Fruit fly (Drosophila melanogaster) whole organism, embryonic: ENCODE measurements around the gene Lamtor1.

ENCODE experiments used
- Antp ChIP-seq: fragments of 200-800 bp; sonication (Bioruptor generic); optimal IDR thresholded peaks from 3 replicates; lab custom pipeline; 2016; ENCODE audit warnings: missing biosample characterization, missing genetic modification characterization
- BEAF-32 ChIP-seq: fragments of 200-800 bp; sonication (Bioruptor generic); optimal IDR thresholded peaks from 3 replicates; lab custom pipeline; 2017; ENCODE audit warnings: missing biosample characterization, missing genetic modification characterization, mild to moderate bottlenecking, moderate library complexity, missing genetic modification reagents
- Bgb ChIP-seq: fragments of 200-800 bp; sonication (Bioruptor generic); IDR thresholded peaks from 2 replicates; pipeline ENCODE4 v1.3.6; 2022; ENCODE audit warnings: missing biosample characterization, missing genetic modification characterization; ENCODE audit not compliant: partially characterized antibody
- CG11560 ChIP-seq: fragments of 200-800 bp; sonication (Bioruptor generic); IDR thresholded peaks from 3 replicates; pipeline ENCODE4 v1.3.6; 2022; ENCODE audit warnings: missing biosample characterization, missing genetic modification characterization
- CG1233 ChIP-seq: fragments of 200-800 bp; sonication (Bioruptor generic); optimal IDR thresholded peaks from 4 replicates; lab custom pipeline; 2018; ENCODE audit warnings: missing biosample characterization, mild to moderate bottlenecking, missing genetic modification characterization
- CG13287 ChIP-seq: fragments of 200-800 bp; sonication (Bioruptor generic); IDR thresholded peaks from 2 replicates; pipeline ENCODE4 v1.3.6; 2022; ENCODE audit warnings: missing biosample characterization, missing genetic modification characterization; ENCODE audit not compliant: partially characterized antibody
- CG13894 ChIP-seq: fragments of 200-800 bp; sonication (Bioruptor generic); optimal IDR thresholded peaks from 3 replicates; lab custom pipeline; 2018; ENCODE audit warnings: missing biosample characterization, mild to moderate bottlenecking, missing genetic modification characterization, moderate library complexity
- CG1529 ChIP-seq: fragments of 200-800 bp; sonication (Bioruptor generic); optimal IDR thresholded peaks from 3 replicates; lab custom pipeline; 2018; ENCODE audit warnings: missing biosample characterization, missing genetic modification characterization
- CG16813 ChIP-seq: fragments of 200-800 bp; sonication (Bioruptor generic); IDR thresholded peaks from 3 replicates; pipeline ENCODE4 v1.3.6; 2022; ENCODE audit warnings: missing biosample characterization, missing genetic modification characterization; ENCODE audit not compliant: partially characterized antibody
- CG30020 ChIP-seq: fragments of 200-800 bp; optimal IDR thresholded peaks from 2 replicates; lab custom pipeline; 2019; ENCODE audit warnings: missing biosample characterization, mild to moderate bottlenecking, missing genetic modification characterization, moderate library complexity
- CG30403 ChIP-seq: fragments of 200-800 bp; sonication (Bioruptor generic); optimal IDR thresholded peaks from 3 replicates; lab custom pipeline; 2016; ENCODE audit warnings: missing biosample characterization, missing genetic modification characterization
- CG33213 ChIP-seq: fragments of 200-800 bp; sonication (Bioruptor generic); optimal IDR thresholded peaks from 3 replicates; lab custom pipeline; 2016; ENCODE audit warnings: missing biosample characterization, missing genetic modification characterization
- CG3407 ChIP-seq: fragments of 200-800 bp; sonication (Bioruptor generic); optimal IDR thresholded peaks from 2 replicates; lab custom pipeline; 2018; ENCODE audit warnings: missing biosample characterization, mild to moderate bottlenecking, missing genetic modification characterization
- CG4424 ChIP-seq: fragments of 200-800 bp; sonication (Bioruptor generic); optimal IDR thresholded peaks from 3 replicates; lab custom pipeline; 2016; ENCODE audit warnings: missing biosample characterization, missing genetic modification characterization
- CG4617 ChIP-seq: fragments of 200-800 bp; sonication (Bioruptor generic); optimal IDR thresholded peaks from 3 replicates; lab custom pipeline; 2016; ENCODE audit warnings: missing biosample characterization, missing genetic modification characterization, borderline replicate concordance
- CG6791 ChIP-seq: fragments of 200-800 bp; sonication (Bioruptor generic); IDR thresholded peaks from 3 replicates; pipeline ENCODE4 v1.3.6; 2022; ENCODE audit warnings: missing biosample characterization, missing genetic modification characterization; ENCODE audit not compliant: partially characterized antibody
- CG7556 ChIP-seq: fragments of 200-800 bp; sonication (Bioruptor generic); optimal IDR thresholded peaks from 2 replicates; lab custom pipeline; 2017; ENCODE audit warnings: missing biosample characterization, mild to moderate bottlenecking, missing genetic modification characterization
- CG7963 ChIP-seq: fragments of 200-800 bp; sonication (Bioruptor generic); IDR thresholded peaks from 3 replicates; pipeline ENCODE4 v1.3.6; 2022; ENCODE audit warnings: missing biosample characterization, missing genetic modification characterization; ENCODE audit not compliant: partially characterized antibody
- CoRest ChIP-seq: fragments of 200-800 bp; sonication (Bioruptor generic); optimal IDR thresholded peaks from 3 replicates; lab custom pipeline; 2018; ENCODE audit warnings: missing biosample characterization, mild to moderate bottlenecking, missing genetic modification characterization, moderate library complexity
- Dref ChIP-seq: fragments of 200-800 bp; sonication (Bioruptor generic); IDR thresholded peaks from 2 replicates; pipeline ENCODE4 v1.3.6; 2022; ENCODE audit warnings: missing biosample characterization, missing genetic modification characterization
- E2f2 ChIP-seq: fragments of 200-800 bp; sonication (Bioruptor generic); IDR thresholded peaks from 2 replicates; pipeline ENCODE4 v1.3.6; 2022; ENCODE audit warnings: missing biosample characterization, missing genetic modification characterization
- Kr ChIP-seq: fragments of 200-800 bp; sonication (Bioruptor generic); optimal IDR thresholded peaks from 2 replicates; lab custom pipeline; 2017; ENCODE audit warnings: missing biosample characterization, mild to moderate bottlenecking, missing genetic modification characterization
- Lhr ChIP-seq: fragments of 200-800 bp; sonication (Bioruptor generic); optimal IDR thresholded peaks from 3 replicates; lab custom pipeline; 2017; ENCODE audit warnings: mild to moderate bottlenecking, missing biosample characterization, missing genetic modification reagents, missing genetic modification characterization
- MESR4 ChIP-seq: fragments of 200-800 bp; sonication (Bioruptor generic); optimal IDR thresholded peaks from 2 replicates; lab custom pipeline; 2018; ENCODE audit warnings: missing biosample characterization, mild to moderate bottlenecking, missing genetic modification characterization, moderate library complexity
- Neu2 ChIP-seq: fragments of 200-800 bp; sonication (Bioruptor generic); optimal IDR thresholded peaks from 3 replicates; lab custom pipeline; 2016; ENCODE audit warnings: missing biosample characterization, missing genetic modification characterization, borderline replicate concordance
- Rfx ChIP-seq: fragments of 200-800 bp; sonication (Bioruptor generic); IDR thresholded peaks from 2 replicates; pipeline ENCODE4 v1.3.6; 2022; ENCODE audit warnings: missing biosample characterization, missing genetic modification characterization
- Sry-δ ChIP-seq: fragments of 200-800 bp; sonication (Bioruptor generic); optimal IDR thresholded peaks from 2 replicates; lab custom pipeline; 2016; ENCODE audit warnings: missing biosample characterization, missing genetic modification characterization
- amos ChIP-seq: fragments of 200-800 bp; sonication (Bioruptor generic); IDR thresholded peaks from 2 replicates; pipeline ENCODE4 v1.3.6; 2022; ENCODE audit warnings: missing biosample characterization, missing genetic modification characterization; ENCODE audit not compliant: partially characterized antibody
- crp ChIP-seq, 2 experiments: fragments of 200-800 bp; sonication (Bioruptor generic); optimal IDR thresholded peaks; 2 replicates in 1 of 2; 3 replicates in 1 of 2; lab custom pipeline; 2017; ENCODE audit warnings: missing biosample characterization in 2 of 2, missing genetic modification characterization in 2 of 2, mild to moderate bottlenecking in 1 of 2, moderate library complexity in 1 of 2
- esg ChIP-seq: fragments of 200-800 bp; sonication (Bioruptor generic); conservative IDR thresholded peaks from 2 replicates; pipeline ENCODE4 v1.3.6; 2022; ENCODE audit warnings: missing biosample characterization, missing genetic modification characterization
- hbn ChIP-seq: fragments of 200-800 bp; sonication (Bioruptor generic); IDR thresholded peaks from 2 replicates; pipeline ENCODE4 v1.3.6; 2022; ENCODE audit warnings: missing biosample characterization, missing genetic modification characterization; ENCODE audit not compliant: partially characterized antibody
- hkb ChIP-seq, 2 experiments: fragments of 200-800 bp in 1 of 2; fragments of >200 bp in 1 of 2; sonication (Bioruptor generic) in 1 of 2; IDR thresholded peaks in 1 of 2; optimal IDR thresholded peaks in 1 of 2; 2 replicates each; pipeline versions ENCODE4 v1.3.6 to Lab custom; 2017 to 2022; ENCODE audit warnings: missing biosample characterization in 1 of 2, missing genetic modification characterization in 1 of 2
- ind ChIP-seq: fragments of 200-800 bp; sonication (Bioruptor generic); optimal IDR thresholded peaks from 3 replicates; lab custom pipeline; 2016; ENCODE audit warnings: missing biosample characterization, missing genetic modification characterization
- insv ChIP-seq, 2 experiments: fragments of 200-800 bp; sonication (Bioruptor generic); optimal IDR thresholded peaks; 3 replicates each; lab custom pipeline; 2016 to 2018; ENCODE audit warnings: missing biosample characterization in 2 of 2, missing genetic modification characterization in 2 of 2
- kah ChIP-seq: fragments of 200-800 bp; sonication (Bioruptor generic); optimal IDR thresholded peaks from 2 replicates; lab custom pipeline; 2018; ENCODE audit warnings: missing biosample characterization, mild to moderate bottlenecking, missing genetic modification characterization
- lola ChIP-seq, 3 experiments: fragments of >200 bp in 2 of 3; fragments of 200-800 bp in 1 of 3; sonication (Bioruptor generic) in 1 of 3; optimal IDR thresholded peaks; 2 replicates each; lab custom pipeline; 2017 to 2019; ENCODE audit warnings: missing biosample characterization in 3 of 3, missing genetic modification characterization in 3 of 3, mild to moderate bottlenecking in 1 of 3, moderate library complexity in 1 of 3
- nerfin-2 ChIP-seq: fragments of 200-800 bp; sonication (Bioruptor generic); IDR thresholded peaks from 2 replicates; pipeline ENCODE4 v1.3.6; 2022; ENCODE audit warnings: missing biosample characterization, missing genetic modification characterization; ENCODE audit not compliant: partially characterized antibody
- pzg ChIP-seq: fragments of 200-800 bp; sonication (Bioruptor generic); optimal IDR thresholded peaks from 3 replicates; lab custom pipeline; 2018; ENCODE audit warnings: missing biosample characterization, mild to moderate bottlenecking, missing genetic modification characterization, moderate library complexity
- rib ChIP-seq: fragments of 200-800 bp; sonication (Bioruptor generic); IDR thresholded peaks from 2 replicates; pipeline ENCODE4 v1.3.6; 2022; ENCODE audit warnings: missing biosample characterization, missing genetic modification characterization
- sc ChIP-seq, 3 experiments: fragments of >200 bp in 2 of 3; fragments of 200-800 bp in 1 of 3; sonication (Bioruptor generic) in 1 of 3; optimal IDR thresholded peaks; 2 replicates in 2 of 3; 3 replicates in 1 of 3; lab custom pipeline; 2017; ENCODE audit warnings: mild to moderate bottlenecking in 1 of 3, missing biosample characterization in 1 of 3, missing genetic modification characterization in 1 of 3, missing genetic modification reagents in 1 of 3
- seq ChIP-seq: fragments of 200-800 bp; sonication (Bioruptor generic); IDR thresholded peaks from 2 replicates; pipeline ENCODE4 v1.3.6; 2022; ENCODE audit warnings: missing biosample characterization, missing genetic modification characterization
- sna ChIP-seq: fragments of 200-800 bp; sonication (Bioruptor generic); IDR thresholded peaks from 2 replicates; pipeline ENCODE4 v1.3.6; 2022; ENCODE audit warnings: missing biosample characterization, missing genetic modification characterization; ENCODE audit not compliant: partially characterized antibody
- stwl ChIP-seq: fragments of 200-800 bp; sonication (Bioruptor generic); optimal IDR thresholded peaks from 3 replicates; lab custom pipeline; 2018; ENCODE audit warnings: missing biosample characterization, mild to moderate bottlenecking, missing genetic modification characterization, moderate library complexity
- twi ChIP-seq: fragments of 200-800 bp; optimal IDR thresholded peaks from 2 replicates; lab custom pipeline; 2019; ENCODE audit warnings: missing biosample characterization, mild to moderate bottlenecking, missing genetic modification characterization, moderate library complexity
- unc-4 ChIP-seq: fragments of 200-800 bp; sonication (Bioruptor generic); IDR thresholded peaks from 2 replicates; pipeline ENCODE4 v1.3.6; 2022; ENCODE audit warnings: missing biosample characterization, missing genetic modification characterization; ENCODE audit not compliant: partially characterized antibody
- vnd ChIP-seq: fragments of 200-800 bp; sonication (Bioruptor generic); IDR thresholded peaks from 3 replicates; pipeline ENCODE4 v1.3.6; 2022; ENCODE audit warnings: missing biosample characterization, missing genetic modification characterization; ENCODE audit not compliant: partially characterized antibody
- wek ChIP-seq: fragments of 200-800 bp; sonication (Bioruptor generic); optimal IDR thresholded peaks from 3 replicates; lab custom pipeline; 2018; ENCODE audit warnings: missing biosample characterization, mild to moderate bottlenecking, missing genetic modification characterization, moderate library complexity

The Lamtor1 gene

DNA sequence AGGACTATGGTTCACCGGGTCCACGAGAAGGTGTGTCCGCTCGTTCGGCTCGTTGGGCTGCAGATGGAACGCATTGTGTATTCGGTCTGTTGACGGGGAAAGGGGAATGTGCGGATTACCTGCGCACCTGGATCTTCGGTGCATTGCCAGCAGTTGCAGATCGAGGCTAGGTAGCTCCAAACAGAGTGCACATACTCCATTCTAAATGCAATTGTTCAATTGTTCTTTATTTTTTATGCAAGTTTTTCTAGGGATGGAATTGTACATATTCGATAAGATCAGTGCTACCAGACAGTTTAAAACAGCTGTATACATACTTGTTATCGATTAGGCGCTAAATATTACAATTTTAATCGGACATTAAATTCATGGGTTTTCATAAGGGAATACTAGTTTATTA lies at the start of gene Lamtor1:
Lamtor1 (minus strand) TSS at position 268 of the 400 bp plus-strand sequence.
- TF ChIP-seq sna (GFP tag; lab: Robert Waterston, UW) (peak; percentile 26; the same call in 1 of the 2 replicates), CG30403 (GFP tag; lab: Kevin White, UChicago) (no peak), rib (GFP tag; lab: Robert Waterston, UW) (no peak), ind (GFP tag; lab: Kevin White, UChicago) (no peak), esg (GFP tag; lab: Robert Waterston, UW) (no peak), CG11560 (peak; percentile 99), CoRest (no peak), CG4617 (GFP tag; lab: Kevin White, UChicago) (peak; percentile 83), CG30020 (tag; lab: Kevin White, UChicago) (no peak), Sry-δ (GFP tag; lab: Kevin White, UChicago) (peak; percentile 83), Neu2 (GFP tag; lab: Kevin White, UChicago) (no peak), Rfx (GFP tag; lab: Robert Waterston, UW) (no peak), CG7556 (no peak), amos (GFP tag; lab: Robert Waterston, UW) (peak; percentile 21; the same call in 1 of the 2 replicates), BEAF-32 (GFP tag; lab: Kevin White, UChicago) (peak; percentile 38), wek (GFP tag; lab: Kevin White, UChicago) (no peak), CG33213 (GFP tag; lab: Kevin White, UChicago) (no peak), CG4424 (GFP tag; lab: Kevin White, UChicago) (no peak), seq (GFP tag; lab: Robert Waterston, UW) (no peak), hbn (GFP tag; lab: Robert Waterston, UW) (peak; percentile 33; the same call in 1 of the 2 replicates), pzg (GFP tag; lab: Kevin White, UChicago) (peak; percentile 64), sc (optimal IDR thresholded peaks at IDR 0.05; lab: Kevin White, UChicago) (no peak), sc (GFP tag; optimal IDR thresholded peaks at IDR 0.05; lab: Kevin White, UChicago) (no peak), unc-4 (GFP tag; lab: Robert Waterston, UW) (no peak; the same call in 1 of the 2 replicates), vnd (GFP tag; lab: Robert Waterston, UW) (0 out of 3 replicates have a peak, but pooled peaks have one; percentile 14), MESR4 (peak; percentile 94), stwl (tag; lab: Kevin White, UChicago) (peak; percentile 68), CG1529 (no peak), CG13287 (GFP tag; lab: Robert Waterston, UW) (peak; percentile 57), CG3407 (GFP tag; lab: Kevin White, UChicago) (no peak), kah (no peak), hkb (optimal IDR thresholded peaks at IDR 0.05; lab: Kevin White, UChicago) (no peak), hkb (GFP tag; IDR thresholded peaks at IDR 0.05; lab: Robert Waterston, UW) (no peak), Bgb (GFP tag; lab: Robert Waterston, UW) (peak; percentile 53; the same call in 1 of the 2 replicates), Lhr (GFP tag; lab: Kevin White, UChicago) (peak; percentile 20), E2f2 (peak; percentile 96), CG13894 (no peak), CG1233 (no peak), CG6791 (peak; percentile 14; the same call in 1 of the 3 replicates), Antp (GFP tag; lab: Kevin White, UChicago) (no peak), CG7963 (GFP tag; lab: Robert Waterston, UW) (no peak), Dref (peak; percentile 90), crp (GFP tag; optimal IDR thresholded peaks at IDR 0.05; lab: Kevin White, UChicago) (peak in 1 of 2 experiments; percentile 80), lola (GFP tag; optimal IDR thresholded peaks at IDR 0.05; lab: Kevin White, UChicago) (no peak), CG16813 (peak; percentile 40; the same call in 1 of the 3 replicates), Kr (GFP tag; lab: Kevin White, UChicago) (no peak), twi (tag; lab: Kevin White, UChicago) (no peak), nerfin-2 (peak; percentile 10; the same call in 1 of the 2 replicates), insv (GFP tag; optimal IDR thresholded peaks at IDR 0.05; lab: Kevin White, UChicago) (no peak)
